Worm (Caenorhabditis elegans) whole organism, L3 larva: ENCODE measurements around the gene Y42H9B.3.

Experiments used
- ama-1 ChIP-seq: fragments of 150-350 bp; optimal IDR thresholded peaks from 2 replicates; lab custom pipeline; 2018
- ceh-28 ChIP-seq: fragments of 150-350 bp; optimal IDR thresholded peaks from 2 replicates; lab custom pipeline; 2014; ENCODE audit warnings: missing biosample characterization, missing genetic modification reagents, missing genetic modification characterization
- ceh-9 ChIP-seq: sonication (generic microtip); optimal IDR thresholded peaks from 2 replicates; lab custom pipeline; 2018; ENCODE audit warnings: missing biosample characterization, missing genetic modification characterization
- daf-12 ChIP-seq: fragments of 150-350 bp; optimal IDR thresholded peaks from 2 replicates; lab custom pipeline; 2014; ENCODE audit warnings: missing biosample characterization, missing genetic modification reagents, missing genetic modification characterization
- egl-27 ChIP-seq: sonication (generic microtip); optimal IDR thresholded peaks from 4 replicates; lab custom pipeline; 2017; ENCODE audit warnings: missing biosample characterization, missing genetic modification reagents, missing genetic modification characterization
- fos-1 ChIP-seq: fragments of 150-350 bp; optimal IDR thresholded peaks from 2 replicates; lab custom pipeline; 2014; ENCODE audit warnings: missing biosample characterization, missing genetic modification characterization
- lin-15B ChIP-seq: fragments of 150-350 bp; optimal IDR thresholded peaks from 2 replicates; lab custom pipeline; 2014; ENCODE audit warnings: missing biosample characterization, missing genetic modification characterization
- nhr-28 ChIP-seq: fragments of 150-350 bp; optimal IDR thresholded peaks from 2 replicates; lab custom pipeline; 2014; ENCODE audit warnings: missing biosample characterization, missing genetic modification characterization
- nhr-67 ChIP-seq: fragments of 150-350 bp; optimal IDR thresholded peaks from 2 replicates; lab custom pipeline; 2014; ENCODE audit warnings: missing biosample characterization, missing genetic modification characterization
- pha-4 ChIP-seq: fragments of 150-350 bp; optimal IDR thresholded peaks from 2 replicates; lab custom pipeline; 2014; ENCODE audit warnings: missing biosample characterization, missing genetic modification reagents, missing genetic modification characterization
- pqm-1 ChIP-seq: fragments of 150-350 bp; optimal IDR thresholded peaks from 2 replicates; lab custom pipeline; 2017; ENCODE audit warnings: missing biosample characterization, missing genetic modification characterization, inconsistent platforms
- zag-1 ChIP-seq: fragments of 150-350 bp; optimal IDR thresholded peaks from 2 replicates; lab custom pipeline; 2014; ENCODE audit warnings: missing biosample characterization, missing genetic modification characterization
- ztf-4 ChIP-seq: fragments of 150-350 bp; optimal IDR thresholded peaks from 2 replicates; lab custom pipeline; 2014; ENCODE audit warnings: missing biosample characterization, missing genetic modification characterization

DNA sequence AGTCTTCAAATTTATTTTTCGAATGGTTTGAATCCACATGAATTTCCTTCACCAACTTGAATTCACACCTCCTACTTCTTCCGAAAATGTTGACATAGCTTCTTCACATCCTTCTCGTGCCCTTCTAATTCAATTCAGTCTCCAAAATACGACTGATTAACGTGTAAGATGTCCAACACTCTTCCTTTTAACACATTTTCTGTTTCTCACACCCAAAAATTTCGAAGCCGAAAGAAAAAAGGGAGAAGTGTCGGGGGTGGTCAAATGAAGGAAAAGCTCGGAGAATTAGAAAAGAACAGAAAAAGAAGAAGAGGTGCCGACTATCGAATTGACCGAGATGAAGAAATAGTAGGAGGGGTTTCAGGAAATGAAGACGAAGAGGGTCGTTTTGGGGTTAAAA lies 40.5 kb upstream of the Y42H9B.3 start:
- TF ChIP-seq ama-1 (lab: Kevin White, UChicago) = no peak
- no peak for TF ChIP-seq pha-4
- TF ChIP-seq fos-1 (tag; lab: Kevin White, UChicago) = no peak
- no peak for TF ChIP-seq ceh-9 (tag; lab: Kevin White, UChicago)
- no peak for TF ChIP-seq zag-1 (tag; lab: Kevin White, UChicago)
- TF ChIP-seq ceh-28 (tag; lab: Kevin White, UChicago) = no peak
- no peak for TF ChIP-seq egl-27 (tag; lab: Kevin White, UChicago)
- TF ChIP-seq pqm-1 (tag; lab: Kevin White, UChicago) = no peak
- TF ChIP-seq lin-15B (tag; lab: Kevin White, UChicago) = no peak
- no peak for TF ChIP-seq nhr-28
- TF ChIP-seq ztf-4 (tag; lab: Kevin White, UChicago) = no peak
- TF ChIP-seq nhr-67 (tag; lab: Kevin White, UChicago) = no peak
- no peak for TF ChIP-seq daf-12 (tag; lab: Kevin White, UChicago)
